Worm (Caenorhabditis elegans) whole organism, L4 larva: ENCODE results near the gene ash-2.
A peak's percentile ranks its signal among the peaks of the same experiment; 100 is the strongest.

ENCODE experiments used
- D1046.2 ChIP-seq: fragments of 200-800 bp; sonication (Bioruptor generic); IDR thresholded peaks from 2 replicates; pipeline ENCODE4 v1.3.6; 2022; ENCODE audit warnings: missing genetic modification characterization, missing compliant biosample characterization
- F10B5.3 ChIP-seq: sonication (generic microtip); optimal IDR thresholded peaks from 2 replicates; lab custom pipeline; 2016; ENCODE audit warnings: mild to moderate bottlenecking, missing genetic modification characterization, missing compliant biosample characterization
- F49E8.2 ChIP-seq: sonication (generic microtip); optimal IDR thresholded peaks from 2 replicates; lab custom pipeline; 2016; ENCODE audit warnings: missing compliant biosample characterization, mild to moderate bottlenecking, missing genetic modification characterization, borderline replicate concordance
- T20F7.1 ChIP-seq: fragments of 200-800 bp; sonication (Bioruptor generic); optimal IDR thresholded peaks from 2 replicates; lab custom pipeline; 2018; ENCODE audit warnings: mild to moderate bottlenecking, missing genetic modification characterization, missing compliant biosample characterization
- T26A8.4 ChIP-seq: fragments of 200-800 bp; sonication (Bioruptor generic); IDR thresholded peaks from 2 replicates; pipeline ENCODE4 v1.3.6; 2022; ENCODE audit warnings: missing genetic modification characterization, missing compliant biosample characterization
- ZK546.5 ChIP-seq, 2 experiments: sonication (generic microtip); optimal IDR thresholded peaks; 2 replicates each; lab custom pipeline; 2017; ENCODE audit warnings: missing biosample characterization in 2 of 2, missing genetic modification characterization in 2 of 2
- arid-1 ChIP-seq: fragments of 200-800 bp; sonication (Bioruptor generic); conservative IDR thresholded peaks from 2 replicates; pipeline ENCODE4 v1.3.6; 2022; ENCODE audit warnings: missing genetic modification reagents, missing genetic modification characterization, missing compliant biosample characterization
- attf-4 ChIP-seq: sonication (generic microtip); optimal IDR thresholded peaks from 3 replicates; lab custom pipeline; 2017; ENCODE audit warnings: missing biosample characterization, missing genetic modification characterization
- ceh-28 ChIP-seq: fragments of 150-350 bp; optimal IDR thresholded peaks from 2 replicates; lab custom pipeline; 2014; ENCODE audit warnings: missing biosample characterization, missing genetic modification reagents, missing genetic modification characterization
- ceh-44 ChIP-seq: fragments of 200-800 bp; sonication (Bioruptor generic); IDR thresholded peaks from 2 replicates; pipeline ENCODE4 v1.3.6; 2022; ENCODE audit warnings: missing genetic modification reagents, missing genetic modification characterization, missing compliant biosample characterization
- cey-2 ChIP-seq: sonication (generic microtip); optimal IDR thresholded peaks from 3 replicates; lab custom pipeline; 2017; ENCODE audit warnings: missing genetic modification characterization, mild to moderate bottlenecking, missing compliant biosample characterization, antibody characterized with exemption, borderline replicate concordance; ENCODE audit not compliant: insufficient read depth
- daf-16 ChIP-seq, 3 experiments: sonication (generic microtip); optimal IDR thresholded peaks; 2 replicates each; lab custom pipeline; 2016 to 2017; ENCODE audit warnings: missing genetic modification characterization in 3 of 3, missing genetic modification reagents in 3 of 3, mild to moderate bottlenecking in 2 of 3, missing compliant biosample characterization in 2 of 3, missing biosample characterization in 1 of 3, moderate library complexity in 1 of 3
- daf-19 ChIP-seq: fragments of 200-800 bp; sonication (Bioruptor generic); conservative IDR thresholded peaks from 2 replicates; pipeline ENCODE4 v1.3.6; 2022; ENCODE audit warnings: missing genetic modification characterization, missing compliant biosample characterization
- dmd-6 ChIP-seq: fragments of 200-800 bp; sonication (Bioruptor generic); IDR thresholded peaks from 2 replicates; pipeline ENCODE4 v1.3.6; 2022; ENCODE audit warnings: missing genetic modification reagents, missing genetic modification characterization, missing compliant biosample characterization
- dmd-8 ChIP-seq: fragments of 200-800 bp; sonication (Bioruptor generic); IDR thresholded peaks from 2 replicates; pipeline ENCODE4 v1.3.6; 2022; ENCODE audit warnings: missing genetic modification characterization, missing compliant biosample characterization
- dmd-9 ChIP-seq: fragments of 200-800 bp; sonication (Bioruptor generic); IDR thresholded peaks from 2 replicates; pipeline ENCODE4 v1.3.6; 2022; ENCODE audit warnings: missing genetic modification reagents, missing genetic modification characterization, missing compliant biosample characterization
- dpl-1 ChIP-seq: fragments of 150-350 bp; optimal IDR thresholded peaks from 2 replicates; lab custom pipeline; 2014; ENCODE audit warnings: missing biosample characterization, missing genetic modification reagents, missing genetic modification characterization
- duxl-1 ChIP-seq: sonication (generic microtip); optimal IDR thresholded peaks from 2 replicates; lab custom pipeline; 2016; ENCODE audit warnings: mild to moderate bottlenecking, missing genetic modification characterization, moderate library complexity, missing compliant biosample characterization; ENCODE audit not compliant: poor library complexity
- fkh-10 ChIP-seq: fragments of 150-350 bp; optimal IDR thresholded peaks from 2 replicates; lab custom pipeline; 2014; ENCODE audit warnings: missing biosample characterization, missing genetic modification reagents, missing genetic modification characterization
- gei-8 ChIP-seq: fragments of 200-800 bp; sonication (Bioruptor generic); optimal IDR thresholded peaks from 2 replicates; lab custom pipeline; 2018; ENCODE audit warnings: mild to moderate bottlenecking, missing genetic modification characterization, missing compliant biosample characterization
- hlh-11 ChIP-seq: fragments of 200-800 bp; sonication (Bioruptor generic); optimal IDR thresholded peaks from 2 replicates; lab custom pipeline; 2018; ENCODE audit warnings: mild to moderate bottlenecking, missing genetic modification characterization, missing compliant biosample characterization
- jun-1 ChIP-seq: fragments of 150-350 bp; optimal IDR thresholded peaks from 2 replicates; lab custom pipeline; 2014; ENCODE audit warnings: missing biosample characterization, missing genetic modification reagents, missing genetic modification characterization
- lim-7 ChIP-seq: fragments of 200-800 bp; sonication (Bioruptor generic); IDR thresholded peaks from 2 replicates; pipeline ENCODE4 v1.3.6; 2022; ENCODE audit warnings: missing genetic modification characterization, missing compliant biosample characterization
- lin-1 ChIP-seq: fragments of 200-800 bp; sonication (Bioruptor generic); IDR thresholded peaks from 2 replicates; pipeline ENCODE4 v1.3.6; 2022; ENCODE audit warnings: missing genetic modification reagents, missing genetic modification characterization, missing compliant biosample characterization
- lin-13 ChIP-seq: fragments of 150-350 bp; optimal IDR thresholded peaks from 2 replicates; lab custom pipeline; 2014; ENCODE audit warnings: missing biosample characterization, missing genetic modification reagents, missing genetic modification characterization
- lin-15B ChIP-seq: fragments of 150-350 bp; sonication (generic microtip); optimal IDR thresholded peaks from 3 replicates; lab custom pipeline; 2014; ENCODE audit warnings: missing biosample characterization, missing genetic modification characterization
- lir-3 ChIP-seq: sonication (generic microtip); optimal IDR thresholded peaks from 2 replicates; lab custom pipeline; 2016; ENCODE audit warnings: mild to moderate bottlenecking, missing genetic modification characterization, missing compliant biosample characterization
- lsy-2 ChIP-seq, 2 experiments: fragments of 150-350 bp in 1 of 2; sonication (generic microtip) in 1 of 2; optimal IDR thresholded peaks; 2 replicates each; lab custom pipeline; 2014 to 2017; ENCODE audit warnings: missing biosample characterization in 2 of 2, missing genetic modification characterization in 2 of 2
- mdt-29 ChIP-seq: fragments of 200-800 bp; sonication (Bioruptor generic); IDR thresholded peaks from 2 replicates; pipeline ENCODE4 v1.3.6; 2022; ENCODE audit warnings: missing genetic modification reagents, missing genetic modification characterization, missing compliant biosample characterization
- mes-2 ChIP-seq: sonication (generic microtip); optimal IDR thresholded peaks from 2 replicates; lab custom pipeline; 2016; ENCODE audit warnings: missing genotype, mild to moderate bottlenecking, missing genetic modification characterization, missing compliant biosample characterization; ENCODE audit not compliant: poor library complexity, severe bottlenecking
- nhr-10 ChIP-seq: fragments of 150-350 bp; optimal IDR thresholded peaks from 2 replicates; lab custom pipeline; 2014; ENCODE audit warnings: missing biosample characterization, missing genetic modification characterization
- nhr-111 ChIP-seq: fragments of 200-800 bp; sonication (Bioruptor generic); optimal IDR thresholded peaks from 2 replicates; lab custom pipeline; 2018; ENCODE audit warnings: mild to moderate bottlenecking, missing genetic modification characterization, missing compliant biosample characterization
- nhr-42 ChIP-seq: fragments of 200-800 bp; sonication (Bioruptor generic); IDR thresholded peaks from 2 replicates; pipeline ENCODE4 v1.3.6; 2022; ENCODE audit warnings: missing genetic modification characterization, missing compliant biosample characterization
- nhr-76 ChIP-seq: fragments of 150-350 bp; optimal IDR thresholded peaks from 2 replicates; lab custom pipeline; 2014; ENCODE audit warnings: missing biosample characterization, missing genetic modification characterization
- nhr-77 ChIP-seq: fragments of 150-350 bp; optimal IDR thresholded peaks from 2 replicates; lab custom pipeline; 2014; ENCODE audit warnings: missing biosample characterization, missing genetic modification characterization
- php-3 ChIP-seq: fragments of 200-800 bp; sonication (Bioruptor generic); IDR thresholded peaks from 2 replicates; pipeline ENCODE4 v1.3.6; 2022; ENCODE audit warnings: missing genetic modification reagents, missing genetic modification characterization, missing compliant biosample characterization
- rbr-2 ChIP-seq: sonication (generic microtip); optimal IDR thresholded peaks from 2 replicates; lab custom pipeline; 2016; ENCODE audit warnings: missing genotype, missing genetic modification characterization, missing compliant biosample characterization
- sdz-12 ChIP-seq: fragments of 200-800 bp; sonication (Bioruptor generic); optimal IDR thresholded peaks from 2 replicates; lab custom pipeline; 2018; ENCODE audit warnings: mild to moderate bottlenecking, missing genetic modification characterization, missing compliant biosample characterization
- skn-1 ChIP-seq: fragments of 150-350 bp; optimal IDR thresholded peaks from 2 replicates; lab custom pipeline; 2014; ENCODE audit warnings: missing biosample characterization, missing genetic modification characterization
- snpc-4 ChIP-seq: fragments of 150-350 bp; optimal IDR thresholded peaks from 2 replicates; lab custom pipeline; 2014; ENCODE audit warnings: missing biosample characterization, missing genetic modification characterization
- spr-3 ChIP-seq: fragments of 200-800 bp; sonication (Bioruptor generic); optimal IDR thresholded peaks from 2 replicates; lab custom pipeline; 2018; ENCODE audit warnings: mild to moderate bottlenecking, missing genetic modification characterization, missing compliant biosample characterization
- unc-39 ChIP-seq: sonication (generic microtip); optimal IDR thresholded peaks from 2 replicates; lab custom pipeline; 2017; ENCODE audit warnings: missing biosample characterization, missing genetic modification characterization
- unc-62 ChIP-seq, 3 experiments: fragments of 150-350 bp in 1 of 3; sonication (generic microtip); optimal IDR thresholded peaks in 2 of 3; peaks in 1 of 3; 1 replicate in 1 of 3; 2 replicates in 2 of 3; lab custom pipeline; 2014 to 2017; ENCODE audit warnings: missing biosample characterization in 3 of 3, missing genetic modification characterization in 3 of 3, missing genetic modification reagents in 3 of 3, missing genotype in 1 of 3
- vab-7 ChIP-seq: fragments of 200-800 bp; sonication (Bioruptor generic); IDR thresholded peaks from 2 replicates; pipeline ENCODE4 v1.3.6; 2022; ENCODE audit warnings: missing genetic modification reagents, missing genetic modification characterization, missing compliant biosample characterization
- zfp-2 ChIP-seq: sonication (generic microtip); optimal IDR thresholded peaks from 2 replicates; lab custom pipeline; 2016; ENCODE audit warnings: mild to moderate bottlenecking, missing genetic modification characterization, missing compliant biosample characterization
- zfp-3 ChIP-seq: fragments of 200-800 bp; sonication (Bioruptor generic); conservative IDR thresholded peaks from 2 replicates; pipeline ENCODE4 v1.3.6; 2022; ENCODE audit warnings: missing genetic modification reagents, missing genetic modification characterization, missing compliant biosample characterization
- zip-11 ChIP-seq: fragments of 200-800 bp; sonication (Bioruptor generic); IDR thresholded peaks from 2 replicates; pipeline ENCODE4 v1.3.6; 2022; ENCODE audit warnings: missing genetic modification characterization, missing compliant biosample characterization
- ztf-11 ChIP-seq: fragments of 150-350 bp; optimal IDR thresholded peaks from 2 replicates; lab custom pipeline; 2014; ENCODE audit warnings: missing biosample characterization, missing genetic modification characterization
- ztf-7 ChIP-seq: fragments of 150-350 bp; optimal IDR thresholded peaks from 2 replicates; lab custom pipeline; 2014; ENCODE audit warnings: missing biosample characterization, missing genetic modification characterization

The ash-2 gene

DNA sequence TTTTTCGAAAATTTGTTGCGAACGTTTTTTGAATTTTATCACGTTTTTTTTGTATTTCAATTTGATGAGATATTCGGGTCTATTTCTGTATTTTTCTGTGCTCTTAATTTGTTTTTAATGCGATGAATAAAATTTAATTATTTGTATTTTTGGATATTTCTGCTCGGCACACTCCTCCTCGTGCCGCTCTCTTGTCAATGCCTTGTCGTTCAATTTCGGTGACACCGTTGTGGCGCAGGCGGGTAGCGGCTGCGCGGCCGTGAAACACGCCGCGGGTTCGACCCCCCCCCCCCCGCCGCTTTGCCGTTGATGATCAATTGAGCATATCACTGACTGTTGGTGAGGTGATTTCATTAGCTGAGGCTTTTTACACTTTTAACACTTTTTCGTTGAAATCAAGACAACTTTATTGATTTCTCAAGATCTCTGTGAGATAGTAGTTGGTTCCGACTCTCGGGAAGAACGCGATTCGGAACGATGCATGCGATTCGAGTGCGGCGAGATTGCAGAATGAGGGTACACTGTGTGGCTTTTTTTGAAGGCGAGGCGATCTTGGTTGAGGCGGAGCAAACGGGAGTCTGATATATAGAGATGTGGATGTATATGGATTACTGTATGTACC, 18.9 kb upstream of the ash-2 start (continued):
- TF ChIP-seq vab-7 (GFP tag; lab: Robert Waterston, UW) (peak; percentile 99), nhr-111 (GFP tag; lab: Kevin White, UChicago) (peak; percentile 99), lsy-2 (tag; optimal IDR thresholded peaks at IDR 0.05; lab: Kevin White, UChicago) (peak; percentile 11 to 56), dmd-6 (peak; percentile 86), lir-3 (tag; lab: Kevin White, UChicago) (peak; percentile 93), unc-39 (no peak), sdz-12 (GFP tag; lab: Kevin White, UChicago) (peak; percentile 98), unc-62 (GFP tag; optimal IDR thresholded peaks at IDR 0.05 in 1 of 2; lab: Kevin White, UChicago) (peak in 1 of 2 experiments; percentile 73), unc-62 (tag; optimal IDR thresholded peaks at IDR 0.05; lab: Kevin White, UChicago) (no peak), F49E8.2 (tag; lab: Kevin White, UChicago) (peak; percentile 93), ceh-44 (GFP tag; lab: Robert Waterston, UW) (peak; percentile 98), duxl-1 (peak; percentile 88), skn-1 (tag; lab: Kevin White, UChicago) (no peak), T26A8.4 (GFP tag; lab: Robert Waterston, UW) (peak; percentile 96), snpc-4 (no peak), dpl-1 (GFP tag; lab: Kevin White, UChicago) (peak; percentile 32), dmd-8 (GFP tag; lab: Robert Waterston, UW) (peak; percentile 100), jun-1 (tag; lab: Kevin White, UChicago) (peak; percentile 64), lin-1 (GFP tag; lab: Robert Waterston, UW) (peak; percentile 97), arid-1 (GFP tag; lab: Robert Waterston, UW) (peak; percentile 99), attf-4 (tag; lab: Kevin White, UChicago) (peak; percentile 57), php-3 (GFP tag; lab: Robert Waterston, UW) (peak; percentile 94), daf-19 (GFP tag; lab: Robert Waterston, UW) (no peak), nhr-76 (no peak), dmd-9 (GFP tag; lab: Robert Waterston, UW) (peak; percentile 95), F10B5.3 (tag; lab: Kevin White, UChicago) (peak; percentile 86), mes-2 (tag; lab: Kevin White, UChicago) (peak; percentile 92), lin-13 (peak; percentile 64), hlh-11 (peak; percentile 85), T20F7.1 (GFP tag; lab: Kevin White, UChicago) (peak; percentile 84), ztf-7 (tag; lab: Kevin White, UChicago) (peak; percentile 52), gei-8 (peak; percentile 98), cey-2 (tag; lab: Kevin White, UChicago) (no peak), rbr-2 (tag; lab: Kevin White, UChicago) (peak; percentile 90), nhr-77 (tag; lab: Kevin White, UChicago) (peak; percentile 16), daf-16 (GFP tag; optimal IDR thresholded peaks at IDR 0.05; lab: Kevin White, UChicago) (peak; percentile 85 to 98), daf-16 (tag; optimal IDR thresholded peaks at IDR 0.05; lab: Kevin White, UChicago) (peak; percentile 52), ZK546.5 (tag; optimal IDR thresholded peaks at IDR 0.05; lab: Kevin White, UChicago) (no peak), zfp-2 (peak; percentile 78), nhr-10 (no peak), lin-15B (tag; lab: Kevin White, UChicago) (no peak), ztf-11 (no peak), nhr-42 (GFP tag; lab: Robert Waterston, UW) (peak; percentile 91), mdt-29 (GFP tag; lab: Robert Waterston, UW) (peak; percentile 88), fkh-10 (GFP tag; lab: Kevin White, UChicago) (no peak), zfp-3 (GFP tag; lab: Robert Waterston, UW) (peak; percentile 89), zip-11 (GFP tag; lab: Robert Waterston, UW) (peak; percentile 93), D1046.2 (GFP tag; lab: Robert Waterston, UW) (peak; percentile 97), spr-3 (GFP tag; lab: Kevin White, UChicago) (peak; percentile 94), lim-7 (GFP tag; lab: Robert Waterston, UW) (peak; percentile 100), ceh-28 (tag; lab: Kevin White, UChicago) (no peak)
